Fruit fly (Drosophila melanogaster) whole organism, prepupa: ENCODE measurements around the gene senju.
A peak's percentile ranks its signal among the peaks of the same experiment; 100 is the strongest.

Experiments
- Blimp-1 ChIP-seq: fragments of 200-800 bp; sonication (Bioruptor generic); optimal IDR thresholded peaks from 3 replicates; lab custom pipeline; 2017; ENCODE audit warnings: missing biosample characterization, missing genetic modification characterization, mild to moderate bottlenecking, moderate library complexity, missing genetic modification reagents
- CG10669 ChIP-seq: fragments of 200-800 bp; sonication (Bioruptor generic); optimal IDR thresholded peaks from 3 replicates; lab custom pipeline; 2018; ENCODE audit warnings: missing biosample characterization, mild to moderate bottlenecking, missing genetic modification characterization, moderate library complexity
- CG11294 ChIP-seq: fragments of 200-800 bp; sonication (Bioruptor generic); IDR thresholded peaks from 2 replicates; pipeline ENCODE4 v1.3.6; 2022; ENCODE audit warnings: missing biosample characterization, missing genetic modification characterization
- CG11762 ChIP-seq: fragments of 200-800 bp; sonication (Bioruptor generic); optimal IDR thresholded peaks from 3 replicates; lab custom pipeline; 2016; ENCODE audit warnings: missing biosample characterization, missing genetic modification characterization; ENCODE audit not compliant: insufficient read depth
- CG11902 ChIP-seq: fragments of 200-800 bp; sonication (Bioruptor generic); optimal IDR thresholded peaks from 3 replicates; lab custom pipeline; 2016; ENCODE audit warnings: missing biosample characterization, missing genetic modification characterization
- CG15336 ChIP-seq: fragments of 200-800 bp; sonication (Bioruptor generic); IDR thresholded peaks from 2 replicates; pipeline ENCODE4 v1.3.6; 2022; ENCODE audit warnings: missing biosample characterization, missing genetic modification characterization
- CG1621 ChIP-seq: fragments of 200-800 bp; sonication (Bioruptor generic); optimal IDR thresholded peaks from 3 replicates; lab custom pipeline; 2018; ENCODE audit warnings: missing biosample characterization, mild to moderate bottlenecking, missing genetic modification characterization
- CG16779 ChIP-seq: fragments of 200-800 bp; sonication (Bioruptor generic); optimal IDR thresholded peaks from 3 replicates; lab custom pipeline; 2017; ENCODE audit warnings: missing biosample characterization, mild to moderate bottlenecking, missing genetic modification characterization
- CG3032 ChIP-seq: fragments of 200-800 bp; optimal IDR thresholded peaks from 2 replicates; lab custom pipeline; 2019; ENCODE audit warnings: missing biosample characterization, mild to moderate bottlenecking, missing genetic modification characterization, moderate library complexity
- CG31627 ChIP-seq: fragments of 200-800 bp; sonication (Bioruptor generic); optimal IDR thresholded peaks from 3 replicates; lab custom pipeline; 2016; ENCODE audit warnings: missing biosample characterization, missing genetic modification characterization
- CG32006 ChIP-seq: fragments of 200-800 bp; sonication (Bioruptor generic); optimal IDR thresholded peaks from 3 replicates; lab custom pipeline; 2017; ENCODE audit warnings: missing biosample characterization, mild to moderate bottlenecking, missing genetic modification characterization
- CG34406 ChIP-seq: fragments of 200-800 bp; sonication (Bioruptor generic); optimal IDR thresholded peaks from 3 replicates; lab custom pipeline; 2016; ENCODE audit warnings: missing biosample characterization, missing genetic modification characterization
- CG3919 ChIP-seq: fragments of 200-800 bp; sonication (Bioruptor generic); optimal IDR thresholded peaks from 3 replicates; lab custom pipeline; 2016; ENCODE audit warnings: missing biosample characterization, missing genetic modification characterization
- CG4318 ChIP-seq: fragments of 200-800 bp; sonication (Bioruptor generic); optimal IDR thresholded peaks from 3 replicates; lab custom pipeline; 2017; ENCODE audit warnings: missing biosample characterization, mild to moderate bottlenecking, missing genetic modification characterization
- CG6276 ChIP-seq: fragments of 200-800 bp; sonication (Bioruptor generic); optimal IDR thresholded peaks from 2 replicates; lab custom pipeline; 2017; ENCODE audit warnings: missing biosample characterization, mild to moderate bottlenecking, missing genetic modification characterization
- CG6792 ChIP-seq: fragments of 200-800 bp; sonication (Bioruptor generic); optimal IDR thresholded peaks from 3 replicates; lab custom pipeline; 2016; ENCODE audit warnings: missing biosample characterization, missing genetic modification characterization
- CG6808 ChIP-seq: fragments of 200-800 bp; sonication (Bioruptor generic); optimal IDR thresholded peaks from 3 replicates; lab custom pipeline; 2017; ENCODE audit warnings: missing biosample characterization, missing genetic modification characterization, mild to moderate bottlenecking, moderate library complexity, missing genetic modification reagents
- CG7368 ChIP-seq: fragments of 200-800 bp; sonication (Bioruptor generic); optimal IDR thresholded peaks from 3 replicates; lab custom pipeline; 2016; ENCODE audit warnings: missing biosample characterization, missing genetic modification characterization
- CG8119 ChIP-seq: fragments of 200-800 bp; sonication (Bioruptor generic); IDR thresholded peaks from 3 replicates; pipeline ENCODE4 v1.3.6; 2022; ENCODE audit warnings: missing biosample characterization, missing genetic modification characterization
- CG8632 ChIP-seq: fragments of 200-800 bp; sonication (Bioruptor generic); optimal IDR thresholded peaks from 3 replicates; lab custom pipeline; 2016; ENCODE audit warnings: missing biosample characterization, missing genetic modification characterization
- CG9139 ChIP-seq: fragments of 200-800 bp; sonication (Bioruptor generic); optimal IDR thresholded peaks from 3 replicates; lab custom pipeline; 2017; ENCODE audit warnings: missing biosample characterization, mild to moderate bottlenecking, missing genetic modification characterization
- Eip78C ChIP-seq: fragments of 200-800 bp; sonication (Bioruptor generic); peaks from one replicate; lab custom pipeline; 2016; ENCODE audit warnings: missing biosample characterization, missing genetic modification characterization
- Ets21C ChIP-seq: fragments of 200-800 bp; sonication (Bioruptor generic); optimal IDR thresholded peaks from 3 replicates; lab custom pipeline; 2016; ENCODE audit warnings: missing biosample characterization, missing genetic modification characterization
- Ets96B ChIP-seq: fragments of 200-800 bp; optimal IDR thresholded peaks from 2 replicates; lab custom pipeline; 2019; ENCODE audit warnings: missing biosample characterization, mild to moderate bottlenecking, missing genetic modification characterization, moderate library complexity
- Gug ChIP-seq: fragments of 200-800 bp; sonication (Bioruptor generic); IDR thresholded peaks from 2 replicates; pipeline ENCODE4 v1.3.6; 2022; ENCODE audit warnings: missing biosample characterization, missing genetic modification characterization
- Hr38 ChIP-seq: sonication (Bioruptor generic); optimal IDR thresholded peaks from 2 replicates; lab custom pipeline; 2016; ENCODE audit warnings: missing biosample characterization, missing genetic modification characterization
- Hr39 ChIP-seq: fragments of 200-800 bp; sonication (Bioruptor generic); optimal IDR thresholded peaks from 2 replicates; lab custom pipeline; 2016; ENCODE audit warnings: missing biosample characterization, missing genetic modification characterization
- Hr4 ChIP-seq: fragments of 200-800 bp; sonication (Bioruptor generic); optimal IDR thresholded peaks from 3 replicates; lab custom pipeline; 2016; ENCODE audit warnings: missing biosample characterization, missing genetic modification characterization
- Met ChIP-seq: fragments of 200-800 bp; sonication (Bioruptor generic); optimal IDR thresholded peaks from 3 replicates; lab custom pipeline; 2016; ENCODE audit warnings: missing biosample characterization, missing genetic modification characterization
- OdsH ChIP-seq: fragments of 200-800 bp; sonication (Bioruptor generic); optimal IDR thresholded peaks from 3 replicates; lab custom pipeline; 2016; ENCODE audit warnings: missing biosample characterization, missing genetic modification characterization
- Sox102F ChIP-seq: fragments of 200-800 bp; sonication (Bioruptor generic); optimal IDR thresholded peaks from 2 replicates; lab custom pipeline; 2016; ENCODE audit warnings: missing biosample characterization, mild to moderate bottlenecking, missing genetic modification characterization
- Sox14 ChIP-seq: fragments of 200-800 bp; sonication (Bioruptor generic); optimal IDR thresholded peaks from 3 replicates; lab custom pipeline; 2016; ENCODE audit warnings: missing biosample characterization, missing genetic modification characterization
- Sox15 ChIP-seq: fragments of 200-800 bp; sonication (Bioruptor generic); optimal IDR thresholded peaks from 3 replicates; lab custom pipeline; 2016; ENCODE audit warnings: missing biosample characterization, missing genetic modification characterization
- achi ChIP-seq: fragments of 200-800 bp; sonication (Bioruptor generic); optimal IDR thresholded peaks from 3 replicates; lab custom pipeline; 2016; ENCODE audit warnings: missing biosample characterization, missing genetic modification characterization
- acj6 ChIP-seq: fragments of 200-800 bp; sonication (Bioruptor generic); optimal IDR thresholded peaks from 3 replicates; lab custom pipeline; 2016; ENCODE audit warnings: missing biosample characterization, missing genetic modification characterization
- cyc ChIP-seq: fragments of 200-800 bp; sonication (Bioruptor generic); optimal IDR thresholded peaks from 3 replicates; lab custom pipeline; 2016; ENCODE audit warnings: missing biosample characterization, missing genetic modification characterization
- dac ChIP-seq: fragments of 200-800 bp; sonication (Bioruptor generic); optimal IDR thresholded peaks from 2 replicates; lab custom pipeline; 2017; ENCODE audit warnings: missing biosample characterization, mild to moderate bottlenecking, missing genetic modification characterization
- eg ChIP-seq: fragments of 200-800 bp; sonication (Bioruptor generic); IDR thresholded peaks from 3 replicates; pipeline ENCODE4 v1.3.6; 2022; ENCODE audit warnings: missing biosample characterization, missing genetic modification characterization
- esn ChIP-seq: fragments of 200-800 bp; sonication (Bioruptor generic); optimal IDR thresholded peaks from 2 replicates; lab custom pipeline; 2016; ENCODE audit warnings: missing biosample characterization, mild to moderate bottlenecking, missing genetic modification characterization, moderate library complexity
- fd59A ChIP-seq: fragments of 200-800 bp; sonication (Bioruptor generic); optimal IDR thresholded peaks from 2 replicates; lab custom pipeline; 2017; ENCODE audit warnings: missing biosample characterization, mild to moderate bottlenecking, missing genetic modification characterization, missing genetic modification reagents
- fd85E ChIP-seq: fragments of 200-800 bp; sonication (Bioruptor generic); optimal IDR thresholded peaks from 3 replicates; lab custom pipeline; 2016; ENCODE audit warnings: missing biosample characterization, missing genetic modification characterization
- fkh ChIP-seq: fragments of 200-800 bp; sonication (Bioruptor generic); optimal IDR thresholded peaks from 3 replicates; lab custom pipeline; 2017; ENCODE audit warnings: missing biosample characterization, mild to moderate bottlenecking, missing genetic modification characterization, moderate library complexity
- lz ChIP-seq: fragments of 200-800 bp; sonication (Bioruptor generic); optimal IDR thresholded peaks from 3 replicates; lab custom pipeline; 2016; ENCODE audit warnings: missing biosample characterization, missing genetic modification characterization
- net ChIP-seq: fragments of 200-800 bp; sonication (Bioruptor generic); optimal IDR thresholded peaks from 3 replicates; lab custom pipeline; 2016; ENCODE audit warnings: missing biosample characterization, missing genetic modification characterization
- pdm3 ChIP-seq: fragments of 200-800 bp; sonication (Bioruptor generic); optimal IDR thresholded peaks from 3 replicates; lab custom pipeline; 2016; ENCODE audit warnings: missing biosample characterization, missing genetic modification characterization
- salr ChIP-seq, 2 experiments: fragments of 200-800 bp; sonication (Bioruptor generic); optimal IDR thresholded peaks; 3 replicates each; lab custom pipeline; 2016 to 2018; ENCODE audit warnings: missing biosample characterization in 2 of 2, missing genetic modification characterization in 2 of 2, mild to moderate bottlenecking in 1 of 2
- ss ChIP-seq, 2 experiments: fragments of 200-800 bp; sonication (Bioruptor generic); optimal IDR thresholded peaks; 2 replicates in 1 of 2; 3 replicates in 1 of 2; lab custom pipeline; 2017 to 2018; ENCODE audit warnings: mild to moderate bottlenecking in 2 of 2, missing biosample characterization in 2 of 2, missing genetic modification characterization in 2 of 2, moderate library complexity in 1 of 2
- svp ChIP-seq: fragments of 200-800 bp; sonication (Bioruptor generic); peaks from one replicate; lab custom pipeline; 2016; ENCODE audit warnings: missing biosample characterization, missing genetic modification characterization
- topi ChIP-seq: fragments of 200-800 bp; sonication (Bioruptor generic); optimal IDR thresholded peaks from 3 replicates; lab custom pipeline; 2016; ENCODE audit warnings: missing biosample characterization, missing genetic modification characterization
- vri ChIP-seq: fragments of 200-800 bp; sonication (Bioruptor generic); optimal IDR thresholded peaks from 3 replicates; lab custom pipeline; 2016; ENCODE audit warnings: missing biosample characterization, mild to moderate bottlenecking, missing genetic modification characterization

Gene senju

DNA sequence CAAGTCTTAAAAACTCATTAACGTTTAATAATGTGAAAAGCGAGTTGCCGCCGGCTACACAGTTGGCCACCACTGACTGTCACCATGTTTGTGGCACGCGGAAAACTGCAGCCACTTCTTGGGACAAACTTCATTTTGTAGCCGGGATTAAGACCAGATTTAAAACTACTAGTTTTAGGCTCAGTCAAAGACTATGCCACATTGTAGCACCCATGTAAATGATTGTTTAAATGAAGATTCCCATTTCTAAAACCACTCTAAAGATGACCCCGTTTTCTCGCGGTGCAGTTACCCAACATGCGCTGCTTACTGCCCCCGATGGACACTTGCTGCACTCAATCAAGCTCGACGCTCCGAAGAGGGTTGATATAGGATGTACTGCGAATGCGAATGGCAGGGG lies 37.7 kb downstream of the senju start (continued):
- TF ChIP-seq CG11902 (GFP tag; lab: Kevin White, UChicago), result no peak
- TF ChIP-seq CG31627 (GFP tag; lab: Kevin White, UChicago), result no peak
- TF ChIP-seq Sox15 (GFP tag; lab: Kevin White, UChicago), result no peak
- TF ChIP-seq Hr38, result no peak
- TF ChIP-seq Hr4 (GFP tag; lab: Kevin White, UChicago), result no peak
- peak; percentile 2 for TF ChIP-seq lz
- TF ChIP-seq vri (GFP tag; lab: Kevin White, UChicago), result no peak
- no peak for TF ChIP-seq CG7368
- peak in 1 of 2 experiments; percentile 46 for TF ChIP-seq salr (GFP tag; optimal IDR thresholded peaks at IDR 0.05; lab: Kevin White, UChicago)
- peak; percentile 46 for TF ChIP-seq acj6
- no peak for TF ChIP-seq CG9139 (GFP tag; lab: Kevin White, UChicago)
- peak; percentile 12 for TF ChIP-seq topi (GFP tag; lab: Kevin White, UChicago)
- peak; percentile 21 for TF ChIP-seq CG1621 (tag; lab: Kevin White, UChicago)
- peak; percentile 23 for TF ChIP-seq CG6792 (GFP tag; lab: Kevin White, UChicago)
- peak; percentile 77 for TF ChIP-seq CG32006 (GFP tag; lab: Kevin White, UChicago)
- TF ChIP-seq CG6276 (GFP tag; lab: Kevin White, UChicago), result peak; percentile 24
- no peak for TF ChIP-seq CG34406 (GFP tag; lab: Kevin White, UChicago)
- peak; percentile 26 for TF ChIP-seq net (GFP tag; lab: Kevin White, UChicago)
- no peak for TF ChIP-seq Sox102F (GFP tag; lab: Kevin White, UChicago)
- no peak for TF ChIP-seq Hr39 (GFP tag; lab: Kevin White, UChicago)
- TF ChIP-seq Ets21C (GFP tag; lab: Kevin White, UChicago), result no peak
- TF ChIP-seq fkh (GFP tag; lab: Kevin White, UChicago), result no peak
- no peak for TF ChIP-seq fd85E (GFP tag; lab: Kevin White, UChicago)
- TF ChIP-seq Gug (GFP tag; lab: Robert Waterston, UW), result no peak; the same call in 1 of the 2 replicates
- peak; percentile 64 for TF ChIP-seq CG15336 (GFP tag; lab: Robert Waterston, UW)
- TF ChIP-seq CG8632 (GFP tag; lab: Kevin White, UChicago), result peak; percentile 35
- peak; percentile 21 for TF ChIP-seq esn (GFP tag; lab: Kevin White, UChicago)
- peak; percentile 65 for TF ChIP-seq CG8119
- peak; percentile 30 for TF ChIP-seq dac (GFP tag; lab: Kevin White, UChicago)
- TF ChIP-seq eg (GFP tag; lab: Robert Waterston, UW), result peak; percentile 70; the same call in 2 of the 3 replicates
- TF ChIP-seq achi, result peak; percentile 43
- TF ChIP-seq cyc, result no peak
- TF ChIP-seq CG3919 (GFP tag; lab: Kevin White, UChicago), result peak; percentile 9
- peak; percentile 18 for TF ChIP-seq CG16779 (tag; lab: Kevin White, UChicago)
- TF ChIP-seq Blimp-1, result no peak
- TF ChIP-seq CG11294 (GFP tag; lab: Robert Waterston, UW), result peak; percentile 16; the same call in 1 of the 2 replicates
- no peak for TF ChIP-seq ss (GFP tag; optimal IDR thresholded peaks at IDR 0.05; lab: Kevin White, UChicago)
- TF ChIP-seq CG10669 (GFP tag; lab: Kevin White, UChicago), result peak; percentile 40
- peak; percentile 4 for TF ChIP-seq fd59A (GFP tag; lab: Kevin White, UChicago)
- no peak for TF ChIP-seq CG11762

DNA sequence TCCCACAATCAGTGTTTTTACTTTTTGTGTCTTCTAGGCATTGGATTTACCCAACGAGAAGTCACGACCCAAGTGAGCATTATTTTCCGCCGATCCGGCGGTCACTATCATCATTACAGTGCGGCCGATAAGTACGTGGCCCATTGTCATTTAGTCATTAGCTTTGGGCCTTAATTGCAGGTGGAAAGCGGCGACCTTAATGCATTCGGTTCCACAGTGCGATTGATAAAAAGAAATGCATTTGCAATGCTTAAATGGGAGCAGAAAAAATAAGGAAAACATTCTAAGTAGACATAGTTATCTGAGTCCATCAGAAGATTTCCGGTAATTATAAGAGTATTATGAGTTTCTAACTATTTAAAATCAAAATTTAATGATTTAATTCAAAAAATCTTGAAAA lies 39.5 kb downstream of the senju start:
- TF ChIP-seq CG31627 (GFP tag; lab: Kevin White, UChicago), result peak; percentile 26
- TF ChIP-seq esn (GFP tag; lab: Kevin White, UChicago), result peak; percentile 38
- no peak for TF ChIP-seq CG15336 (GFP tag; lab: Robert Waterston, UW)
- no peak for TF ChIP-seq CG34406 (GFP tag; lab: Kevin White, UChicago)
- TF ChIP-seq CG8632 (GFP tag; lab: Kevin White, UChicago), result no peak
- TF ChIP-seq pdm3 (GFP tag; lab: Kevin White, UChicago), result peak; percentile 48
- TF ChIP-seq acj6, result peak; percentile 8
- peak; percentile 3 for TF ChIP-seq CG3032
- TF ChIP-seq CG11762, result no peak
- peak; percentile 92 for TF ChIP-seq svp
- TF ChIP-seq Eip78C (GFP tag; lab: Kevin White, UChicago), result peak; percentile 68
- no peak for TF ChIP-seq cyc
- TF ChIP-seq Sox14 (GFP tag; lab: Kevin White, UChicago), result peak; percentile 20
- TF ChIP-seq Met (GFP tag; lab: Kevin White, UChicago), result peak; percentile 39
- no peak for TF ChIP-seq CG4318 (GFP tag; lab: Kevin White, UChicago)
- TF ChIP-seq CG9139 (GFP tag; lab: Kevin White, UChicago), result no peak
- no peak for TF ChIP-seq CG7368
- TF ChIP-seq CG10669 (GFP tag; lab: Kevin White, UChicago), result peak; percentile 30
- TF ChIP-seq CG1621 (tag; lab: Kevin White, UChicago), result peak; percentile 6
- peak; percentile 12 for TF ChIP-seq Ets96B (tag; lab: Kevin White, UChicago)
- TF ChIP-seq fd85E (GFP tag; lab: Kevin White, UChicago), result no peak
- peak; percentile 43 for TF ChIP-seq OdsH (GFP tag; lab: Kevin White, UChicago)
- TF ChIP-seq CG16779 (tag; lab: Kevin White, UChicago), result no peak
- no peak for TF ChIP-seq achi
- TF ChIP-seq CG6808 (GFP tag; lab: Kevin White, UChicago), result peak; percentile 29
